Worm (Caenorhabditis elegans): Measurements from ENCODE around the gene lgc-57.

Gene lgc-57

ce11 chrII:10694713-10695112, at the start of gene lgc-57:
lgc-57 (plus strand) TSS chrII:10695013.
- no peak for TF ChIP-seq hmbx-1 (tag; optimal IDR thresholded peaks at IDR 0.05)
- no peak for TF ChIP-seq scrt-1 (GFP tag; IDR thresholded peaks at IDR 0.05)
- TF ChIP-seq B0310.2 (tag; optimal IDR thresholded peaks at IDR 0.05), result no peak
- TF ChIP-seq F13C5.2 (tag; optimal IDR thresholded peaks at IDR 0.05), result no peak
- TF ChIP-seq pes-1 (GFP tag; IDR thresholded peaks at IDR 0.05), result no peak
- no peak for TF ChIP-seq hnd-1 (tag; optimal IDR thresholded peaks at IDR 0.05)
- TF ChIP-seq tbx-11 (GFP tag; IDR thresholded peaks at IDR 0.05), result no peak
- no peak for TF ChIP-seq ama-1 (optimal IDR thresholded peaks at IDR 0.05)
- no peak for TF ChIP-seq sea-1 (GFP tag; conservative IDR thresholded peaks at IDR 0.05)
- TF ChIP-seq tra-4 (tag; optimal IDR thresholded peaks at IDR 0.05), result no peak
- no peak for TF ChIP-seq ets-7 (tag; optimal IDR thresholded peaks at IDR 0.05)
- TF ChIP-seq flt-1 (GFP tag; IDR thresholded peaks at IDR 0.05), result no peak
- TF ChIP-seq hmg-4 (GFP tag; optimal IDR thresholded peaks at IDR 0.05), result no peak
- TF ChIP-seq tbx-37 (GFP tag; conservative IDR thresholded peaks at IDR 0.05), result no peak

ce11 chrII:10646901-10647566, 47.8 kb upstream of the lgc-57 start, which contains the start of gene M28.10:
M28.10 (plus strand) TSS chrII:10647516.
- TF ChIP-seq aly-1 (tag; optimal IDR thresholded peaks at IDR 0.05) (no peak), hnd-1 (tag; optimal IDR thresholded peaks at IDR 0.05) (no peak), pes-1 (GFP tag; IDR thresholded peaks at IDR 0.05) (no peak), ets-7 (tag; optimal IDR thresholded peaks at IDR 0.05) (no peak), F13C5.2 (tag; optimal IDR thresholded peaks at IDR 0.05) (no peak), B0310.2 (tag; optimal IDR thresholded peaks at IDR 0.05) (no peak), tra-4 (tag; optimal IDR thresholded peaks at IDR 0.05) (no peak), sea-1 (GFP tag; conservative IDR thresholded peaks at IDR 0.05) (no peak), ama-1 (optimal IDR thresholded peaks at IDR 0.05) (no peak), hmbx-1 (tag; optimal IDR thresholded peaks at IDR 0.05) (no peak), ceh-13 (GFP tag; optimal IDR thresholded peaks at IDR 0.05) (no peak), flt-1 (GFP tag; IDR thresholded peaks at IDR 0.05) (no peak), hmg-4 (GFP tag; optimal IDR thresholded peaks at IDR 0.05) (no peak)

ce11 chrII:10652112-10652511, 42.7 kb upstream of the lgc-57 start, which contains the start of gene nphp-1:
nphp-1 (minus strand) TSS chrII:10652256.
- TF ChIP-seq hnd-1 (tag; optimal IDR thresholded peaks at IDR 0.05), result no peak
- no peak for TF ChIP-seq scrt-1 (GFP tag; IDR thresholded peaks at IDR 0.05)
- TF ChIP-seq tra-4 (tag; optimal IDR thresholded peaks at IDR 0.05), result no peak
- TF ChIP-seq tbx-37 (GFP tag; conservative IDR thresholded peaks at IDR 0.05), result no peak
- TF ChIP-seq ceh-13 (GFP tag; optimal IDR thresholded peaks at IDR 0.05), result no peak
- no peak for TF ChIP-seq hmg-4 (GFP tag; optimal IDR thresholded peaks at IDR 0.05)
- no peak for TF ChIP-seq tbx-11 (GFP tag; IDR thresholded peaks at IDR 0.05)
- TF ChIP-seq hmbx-1 (tag; optimal IDR thresholded peaks at IDR 0.05), result no peak
- no peak for TF ChIP-seq pes-1 (GFP tag; IDR thresholded peaks at IDR 0.05)
- no peak for TF ChIP-seq ceh-36 (tag; optimal IDR thresholded peaks at IDR 0.05)
- TF ChIP-seq flt-1 (GFP tag; IDR thresholded peaks at IDR 0.05), result no peak
- TF ChIP-seq aly-1 (tag; optimal IDR thresholded peaks at IDR 0.05), result no peak

ce11 chrII:10653559-10653958, 41.3 kb upstream of the lgc-57 start:
- TF ChIP-seq F13C5.2 (tag; optimal IDR thresholded peaks at IDR 0.05) (no peak), hmbx-1 (tag; optimal IDR thresholded peaks at IDR 0.05) (no peak), tra-4 (tag; optimal IDR thresholded peaks at IDR 0.05) (no peak), pes-1 (GFP tag; IDR thresholded peaks at IDR 0.05) (no peak), ets-7 (tag; optimal IDR thresholded peaks at IDR 0.05) (no peak)

ce11 chrII:10654435-10654834, 40.4 kb upstream of the lgc-57 start:
- TF ChIP-seq tbx-11 (GFP tag; IDR thresholded peaks at IDR 0.05) (no peak), B0310.2 (tag; optimal IDR thresholded peaks at IDR 0.05) (no peak), scrt-1 (GFP tag; IDR thresholded peaks at IDR 0.05) (no peak), hnd-1 (tag; optimal IDR thresholded peaks at IDR 0.05) (no peak), flt-1 (GFP tag; IDR thresholded peaks at IDR 0.05) (no peak)

- TF ChIP-seq pes-1 (GFP tag; IDR thresholded peaks at IDR 0.05) (no peak), tbx-11 (GFP tag; IDR thresholded peaks at IDR 0.05) (no peak), ets-7 (tag; optimal IDR thresholded peaks at IDR 0.05) (no peak)
Observed at ce11 chrII:10656395-10656794, 38.4 kb upstream of the lgc-57 start.

- TF ChIP-seq sea-1 (GFP tag; conservative IDR thresholded peaks at IDR 0.05), result 0 out of 2 replicates have a peak, but pooled peaks have one; percentile 9
- TF ChIP-seq ceh-36 (tag; optimal IDR thresholded peaks at IDR 0.05), result no peak
- no peak for TF ChIP-seq tbx-37 (GFP tag; conservative IDR thresholded peaks at IDR 0.05)
Observed at ce11 chrII:10657632-10658108, 37.1 kb upstream of the lgc-57 start, which contains the start of gene lact-3. lact-3 (minus strand) TSS chrII:10657682.

ce11 chrII:10658576-10659256, 36.1 kb upstream of the lgc-57 start, which contains the start of the genes snu-13 and rsp-7:
snu-13 (minus strand) TSS chrII:10658626.
rsp-7 (plus strand) TSS chrII:10659206.
- TF ChIP-seq F13C5.2 (tag; optimal IDR thresholded peaks at IDR 0.05), result no peak
- TF ChIP-seq ceh-36 (tag; optimal IDR thresholded peaks at IDR 0.05), result no peak
